Worm (Caenorhabditis elegans) whole organism, L4 larva: ENCODE measurements around the gene K08C7.4.

Experiments
- ama-1 ChIP-seq: fragments of 150-350 bp; optimal IDR thresholded peaks from 2 replicates; lab custom pipeline; 2014; ENCODE audit warnings: inconsistent platforms, mixed read lengths
- dpl-1 ChIP-seq: fragments of 150-350 bp; optimal IDR thresholded peaks from 2 replicates; lab custom pipeline; 2014; ENCODE audit warnings: missing biosample characterization, missing genetic modification reagents, missing genetic modification characterization
- lin-15B ChIP-seq: fragments of 150-350 bp; sonication (generic microtip); optimal IDR thresholded peaks from 3 replicates; lab custom pipeline; 2014; ENCODE audit warnings: missing biosample characterization, missing genetic modification characterization
- mep-1 ChIP-seq: fragments of 150-350 bp; sonication (generic microtip); optimal IDR thresholded peaks from 3 replicates; lab custom pipeline; 2014; ENCODE audit warnings: missing biosample characterization, missing genetic modification characterization
- nhr-28 ChIP-seq: fragments of 150-350 bp; optimal IDR thresholded peaks from 2 replicates; lab custom pipeline; 2014; ENCODE audit warnings: missing biosample characterization, missing genetic modification characterization
- nhr-76 ChIP-seq: fragments of 150-350 bp; optimal IDR thresholded peaks from 2 replicates; lab custom pipeline; 2014; ENCODE audit warnings: missing biosample characterization, missing genetic modification characterization
- pha-4 ChIP-seq, 2 experiments: fragments of 150-350 bp in 1 of 2; fragments of 200-800 bp in 1 of 2; sonication (Bioruptor generic) in 1 of 2; IDR thresholded peaks in 1 of 2; optimal IDR thresholded peaks in 1 of 2; 2 replicates each; pipeline versions ENCODE4 v1.3.6 to Lab custom; 2014 to 2022; ENCODE audit warnings: missing genetic modification characterization in 2 of 2, missing genetic modification reagents in 2 of 2, missing biosample characterization in 1 of 2, missing compliant biosample characterization in 1 of 2
- rbr-2 ChIP-seq: sonication (generic microtip); optimal IDR thresholded peaks from 2 replicates; lab custom pipeline; 2016; ENCODE audit warnings: missing genotype, missing genetic modification characterization, missing compliant biosample characterization
- snpc-4 ChIP-seq: fragments of 150-350 bp; optimal IDR thresholded peaks from 2 replicates; lab custom pipeline; 2014; ENCODE audit warnings: missing biosample characterization, missing genetic modification characterization
- unc-62 ChIP-seq, 3 experiments: fragments of 150-350 bp in 1 of 3; sonication (generic microtip); optimal IDR thresholded peaks in 2 of 3; peaks in 1 of 3; 1 replicate in 1 of 3; 2 replicates in 2 of 3; lab custom pipeline; 2014 to 2017; ENCODE audit warnings: missing biosample characterization in 3 of 3, missing genetic modification characterization in 3 of 3, missing genetic modification reagents in 3 of 3, missing genotype in 1 of 3
- zag-1 ChIP-seq: fragments of 150-350 bp; optimal IDR thresholded peaks from 2 replicates; lab custom pipeline; 2014; ENCODE audit warnings: missing biosample characterization, missing genetic modification characterization

- no peak for TF ChIP-seq snpc-4 (tag; lab: Kevin White, UChicago)
- TF ChIP-seq ama-1, result no peak
- no peak for TF ChIP-seq dpl-1 (GFP tag; lab: Kevin White, UChicago)
- no peak for TF ChIP-seq rbr-2 (tag; lab: Kevin White, UChicago)
- TF ChIP-seq unc-62 (GFP tag; optimal IDR thresholded peaks at IDR 0.05 in 1 of 2; lab: Kevin White, UChicago), result no peak
- TF ChIP-seq unc-62 (tag; optimal IDR thresholded peaks at IDR 0.05; lab: Kevin White, UChicago), result no peak
- TF ChIP-seq pha-4 (GFP tag; IDR thresholded peaks at IDR 0.05; lab: Robert Waterston, UW), result no peak
- TF ChIP-seq pha-4 (tag; optimal IDR thresholded peaks at IDR 0.05; lab: Kevin White, UChicago), result no peak
- no peak for TF ChIP-seq nhr-28 (tag; lab: Kevin White, UChicago)
- TF ChIP-seq lin-15B (tag; lab: Kevin White, UChicago), result no peak
- TF ChIP-seq nhr-76 (tag; lab: Kevin White, UChicago), result no peak
- TF ChIP-seq mep-1, result no peak
- no peak for TF ChIP-seq zag-1 (tag; lab: Kevin White, UChicago)
Observed at ce11 chrIV:10666523-10666922, 13.8 kb downstream of the K08C7.4 start, which contains the start of gene epi-1.
